Worm (Caenorhabditis elegans) whole organism, L2 larva: Measurements from ENCODE around the gene C46A5.4.

Experiments
- C34F6.9 ChIP-seq: fragments of 150-350 bp; optimal IDR thresholded peaks from 2 replicates; lab custom pipeline; 2014; ENCODE audit warnings: missing biosample characterization, missing genetic modification characterization
- R02D3.7 ChIP-seq: fragments of 150-350 bp; optimal IDR thresholded peaks from 2 replicates; lab custom pipeline; 2014; ENCODE audit warnings: missing biosample characterization, missing genetic modification characterization
- Y55F3AM.14 ChIP-seq: fragments of 200-800 bp; sonication (Bioruptor generic); optimal IDR thresholded peaks from 2 replicates; lab custom pipeline; 2018; ENCODE audit warnings: mild to moderate bottlenecking, missing genetic modification characterization, missing compliant biosample characterization
- ZK546.5 ChIP-seq: sonication (generic microtip); optimal IDR thresholded peaks from 2 replicates; lab custom pipeline; 2017; ENCODE audit warnings: missing biosample characterization, missing genetic modification characterization
- alr-1 ChIP-seq: fragments of 150-350 bp; optimal IDR thresholded peaks from 2 replicates; lab custom pipeline; 2014; ENCODE audit warnings: missing biosample characterization, missing genetic modification characterization
- aly-2 ChIP-seq: fragments of 150-350 bp; optimal IDR thresholded peaks from 2 replicates; lab custom pipeline; 2014; ENCODE audit warnings: missing biosample characterization, missing genetic modification characterization
- ama-1 ChIP-seq: fragments of 150-350 bp; optimal IDR thresholded peaks from 2 replicates; lab custom pipeline; 2018; ENCODE audit warnings: inconsistent platforms
- blmp-1 ChIP-seq: sonication (generic microtip); optimal IDR thresholded peaks from 2 replicates; lab custom pipeline; 2017; ENCODE audit warnings: missing genetic modification characterization, mild to moderate bottlenecking, missing compliant biosample characterization, antibody characterized with exemption, moderate library complexity; ENCODE audit not compliant: insufficient read depth
- ceh-16 ChIP-seq: fragments of 150-350 bp; optimal IDR thresholded peaks from 2 replicates; lab custom pipeline; 2014; ENCODE audit warnings: missing biosample characterization, missing genetic modification characterization
- ceh-82 ChIP-seq: fragments of 150-350 bp; optimal IDR thresholded peaks from 2 replicates; lab custom pipeline; 2014; ENCODE audit warnings: missing biosample characterization, missing genetic modification characterization
- crh-2 ChIP-seq: sonication (generic microtip); optimal IDR thresholded peaks from 2 replicates; lab custom pipeline; 2017; ENCODE audit warnings: missing biosample characterization, missing genetic modification characterization
- dmd-4 ChIP-seq: sonication (generic microtip); optimal IDR thresholded peaks from 2 replicates; lab custom pipeline; 2017; ENCODE audit warnings: missing biosample characterization, missing genetic modification characterization
- elt-1 ChIP-seq: fragments of 150-350 bp; optimal IDR thresholded peaks from 2 replicates; lab custom pipeline; 2014; ENCODE audit warnings: missing biosample characterization, missing genetic modification characterization
- fos-1 ChIP-seq: fragments of 150-350 bp; optimal IDR thresholded peaks from 2 replicates; lab custom pipeline; 2014; ENCODE audit warnings: missing biosample characterization, missing genetic modification characterization
- lin-11 ChIP-seq: fragments of 150-350 bp; sonication (generic microtip); optimal IDR thresholded peaks from 2 replicates; lab custom pipeline; 2014; ENCODE audit warnings: missing biosample characterization, missing genetic modification characterization, inconsistent platforms, mixed read lengths
- lin-13 ChIP-seq: fragments of 150-350 bp; optimal IDR thresholded peaks from 2 replicates; lab custom pipeline; 2014; ENCODE audit warnings: missing biosample characterization, missing genetic modification reagents, missing genetic modification characterization
- lin-39 ChIP-seq: fragments of 150-350 bp; optimal IDR thresholded peaks from 2 replicates; lab custom pipeline; 2014; ENCODE audit warnings: missing biosample characterization, missing genetic modification reagents, missing genetic modification characterization
- lsy-2 ChIP-seq, 2 experiments: fragments of 150-350 bp in 1 of 2; sonication (generic microtip) in 1 of 2; optimal IDR thresholded peaks; 2 replicates each; lab custom pipeline; 2014 to 2017; ENCODE audit warnings: missing biosample characterization in 2 of 2, missing genetic modification characterization in 2 of 2
- mbf-1 ChIP-seq: sonication (generic microtip); optimal IDR thresholded peaks from 2 replicates; lab custom pipeline; 2017; ENCODE audit warnings: missing biosample characterization, missing genetic modification characterization
- nhr-10 ChIP-seq: sonication (generic microtip); optimal IDR thresholded peaks from 2 replicates; lab custom pipeline; 2017; ENCODE audit warnings: missing biosample characterization, missing genetic modification characterization
- nhr-21 ChIP-seq: fragments of 150-350 bp; optimal IDR thresholded peaks from 2 replicates; lab custom pipeline; 2014; ENCODE audit warnings: missing biosample characterization, missing genetic modification characterization
- nhr-25 ChIP-seq: fragments of 150-350 bp; sonication (generic microtip); optimal IDR thresholded peaks from 3 replicates; lab custom pipeline; 2014; ENCODE audit warnings: missing biosample characterization, missing genetic modification characterization
- nhr-6 ChIP-seq: fragments of 150-350 bp; optimal IDR thresholded peaks from 2 replicates; lab custom pipeline; 2014; ENCODE audit warnings: missing biosample characterization, missing genetic modification characterization
- sem-4 ChIP-seq: fragments of 150-350 bp; optimal IDR thresholded peaks from 2 replicates; lab custom pipeline; 2014; ENCODE audit warnings: missing biosample characterization, missing genetic modification reagents, missing genetic modification characterization
- skn-1 ChIP-seq: sonication (generic microtip); optimal IDR thresholded peaks from 2 replicates; lab custom pipeline; 2017; ENCODE audit warnings: missing biosample characterization, missing genetic modification characterization
- sma-3 ChIP-seq: sonication (generic microtip); optimal IDR thresholded peaks from 2 replicates; lab custom pipeline; 2016; ENCODE audit warnings: missing genetic modification reagents, missing genetic modification characterization, missing compliant biosample characterization
- sma-9 ChIP-seq, 2 experiments: fragments of 150-350 bp in 1 of 2; sonication (generic microtip) in 1 of 2; optimal IDR thresholded peaks; 2 replicates each; lab custom pipeline; 2014 to 2016; ENCODE audit warnings: missing genetic modification characterization in 2 of 2, mild to moderate bottlenecking in 1 of 2, missing biosample characterization in 1 of 2, missing compliant biosample characterization in 1 of 2, missing genetic modification reagents in 1 of 2, moderate library complexity in 1 of 2
- snpc-4 ChIP-seq: fragments of 150-350 bp; optimal IDR thresholded peaks from 2 replicates; lab custom pipeline; 2014; ENCODE audit warnings: missing biosample characterization, missing genetic modification characterization
- unc-39 ChIP-seq: fragments of 150-350 bp; optimal IDR thresholded peaks from 2 replicates; lab custom pipeline; 2014; ENCODE audit warnings: missing biosample characterization, missing genetic modification characterization
- unc-55 ChIP-seq: fragments of 150-350 bp; sonication (generic microtip); optimal IDR thresholded peaks from 3 replicates; lab custom pipeline; 2014; ENCODE audit warnings: missing biosample characterization, missing genetic modification reagents, missing genetic modification characterization
- zag-1 ChIP-seq: fragments of 150-350 bp; optimal IDR thresholded peaks from 2 replicates; lab custom pipeline; 2014; ENCODE audit warnings: missing biosample characterization, missing genetic modification characterization
- ztf-11 ChIP-seq: sonication (generic microtip); optimal IDR thresholded peaks from 2 replicates; lab custom pipeline; 2017; ENCODE audit warnings: missing biosample characterization, missing genetic modification characterization
- ztf-4 ChIP-seq: fragments of 150-350 bp; optimal IDR thresholded peaks from 2 replicates; lab custom pipeline; 2014; ENCODE audit warnings: missing biosample characterization, missing genetic modification characterization

C46A5.4 gene

DNA sequence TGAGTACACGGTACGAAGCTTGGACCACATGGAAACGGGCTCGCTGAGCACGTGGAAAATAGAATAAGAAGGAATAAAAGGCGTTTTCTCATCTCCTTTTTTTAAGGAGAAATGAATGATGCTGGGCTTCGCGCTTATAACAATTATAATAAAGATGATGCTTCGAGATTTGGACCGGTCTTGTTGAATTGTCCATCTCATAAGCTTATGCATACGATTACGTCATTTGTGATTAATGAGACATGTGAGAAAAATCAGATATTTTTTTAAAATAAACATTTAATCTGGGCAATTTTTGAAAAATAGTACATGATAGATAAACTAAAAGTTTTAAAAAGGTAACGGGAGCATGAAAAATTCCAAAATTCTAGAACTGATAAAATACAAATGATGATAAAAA, at the start of gene C46A5.4:
TSS of gene C46A5.4 (minus strand) at position 101 of the 400 bp plus-strand sequence.
- no peak for TF ChIP-seq nhr-6 (tag; lab: Kevin White, UChicago)
- TF ChIP-seq snpc-4 (tag; lab: Kevin White, UChicago) = no peak
- no peak for TF ChIP-seq ZK546.5 (tag; lab: Kevin White, UChicago)
- TF ChIP-seq lsy-2 (tag; optimal IDR thresholded peaks at IDR 0.05; lab: Kevin White, UChicago) = no peak
- TF ChIP-seq nhr-10 (tag; lab: Kevin White, UChicago) = no peak
- no peak for TF ChIP-seq Y55F3AM.14
- TF ChIP-seq nhr-21 (tag; lab: Kevin White, UChicago) = no peak
- no peak for TF ChIP-seq lin-11 (tag; lab: Kevin White, UChicago)
- TF ChIP-seq nhr-25 (tag; lab: Kevin White, UChicago) = no peak
- TF ChIP-seq C34F6.9 (tag; lab: Kevin White, UChicago) = no peak
- TF ChIP-seq R02D3.7 (tag; lab: Kevin White, UChicago) = no peak
- no peak for TF ChIP-seq crh-2 (tag; lab: Kevin White, UChicago)
- no peak for TF ChIP-seq lin-39 (tag; lab: Kevin White, UChicago)
- TF ChIP-seq ztf-4 (tag; lab: Kevin White, UChicago) = no peak
- TF ChIP-seq elt-1 (tag; lab: Kevin White, UChicago) = no peak
- no peak for TF ChIP-seq alr-1 (tag; lab: Kevin White, UChicago)
- TF ChIP-seq skn-1 = no peak
- no peak for TF ChIP-seq ceh-16 (tag; lab: Kevin White, UChicago)
- no peak for TF ChIP-seq sem-4 (tag; lab: Kevin White, UChicago)
- TF ChIP-seq dmd-4 = no peak

DNA sequence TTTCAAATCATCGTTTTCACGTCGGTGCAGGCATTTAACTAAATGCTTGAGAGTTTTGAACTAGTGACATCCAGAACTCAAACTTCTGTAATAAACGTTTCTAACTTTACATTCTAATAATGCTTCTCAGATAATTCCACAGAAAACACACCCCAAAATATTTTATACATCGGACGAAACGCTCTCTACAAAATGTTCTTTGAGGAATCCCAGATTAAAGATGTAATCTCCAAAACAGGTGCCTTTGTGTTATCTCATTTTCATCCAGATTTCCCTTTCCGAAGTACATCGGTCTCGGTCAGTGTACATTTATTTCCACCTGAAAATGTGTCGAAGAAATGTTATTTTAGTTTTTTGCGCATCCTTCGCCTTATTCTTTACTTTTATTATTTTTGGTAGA, 47.6 kb upstream of the C46A5.4 start, which contains the start of gene C33H5.2:
TSS of gene C33H5.2 (plus strand) at position 301 of the 400 bp plus-strand sequence.
- no peak for TF ChIP-seq nhr-6 (tag; lab: Kevin White, UChicago)
- TF ChIP-seq ZK546.5 (tag; lab: Kevin White, UChicago) = no peak
- TF ChIP-seq sem-4 (tag; lab: Kevin White, UChicago) = no peak
- TF ChIP-seq ceh-16 (tag; lab: Kevin White, UChicago) = no peak
- no peak for TF ChIP-seq lsy-2 (tag; optimal IDR thresholded peaks at IDR 0.05; lab: Kevin White, UChicago)
- TF ChIP-seq unc-55 = no peak
- TF ChIP-seq unc-39 = no peak
- TF ChIP-seq zag-1 = no peak
- no peak for TF ChIP-seq elt-1 (tag; lab: Kevin White, UChicago)
- no peak for TF ChIP-seq snpc-4 (tag; lab: Kevin White, UChicago)

DNA sequence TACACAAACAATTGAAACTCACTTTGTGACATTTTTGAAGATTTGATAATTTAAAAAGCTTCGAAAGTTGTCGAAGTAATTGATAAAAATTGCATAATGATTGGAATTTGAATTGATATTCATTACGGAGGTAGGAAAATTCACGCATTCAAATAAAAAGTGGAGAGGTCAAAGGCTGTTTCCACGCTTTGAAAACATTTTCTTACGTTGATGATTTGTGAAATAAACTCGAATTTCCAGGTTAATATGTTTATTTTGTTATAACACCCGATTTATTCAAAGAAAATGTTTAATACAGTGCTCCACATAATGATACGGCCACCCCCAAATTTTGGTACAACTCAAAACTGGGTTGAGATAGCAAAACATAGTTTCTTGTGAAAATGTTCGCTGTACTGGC, 46.1 kb upstream of the C46A5.4 start, which contains the start of gene C33H5.16:
TSS of gene C33H5.16 (minus strand) at position 101 of the 400 bp plus-strand sequence.
- TF ChIP-seq fos-1 (tag; lab: Kevin White, UChicago) = no peak
- no peak for TF ChIP-seq skn-1
- no peak for TF ChIP-seq ama-1 (lab: Kevin White, UChicago)

DNA sequence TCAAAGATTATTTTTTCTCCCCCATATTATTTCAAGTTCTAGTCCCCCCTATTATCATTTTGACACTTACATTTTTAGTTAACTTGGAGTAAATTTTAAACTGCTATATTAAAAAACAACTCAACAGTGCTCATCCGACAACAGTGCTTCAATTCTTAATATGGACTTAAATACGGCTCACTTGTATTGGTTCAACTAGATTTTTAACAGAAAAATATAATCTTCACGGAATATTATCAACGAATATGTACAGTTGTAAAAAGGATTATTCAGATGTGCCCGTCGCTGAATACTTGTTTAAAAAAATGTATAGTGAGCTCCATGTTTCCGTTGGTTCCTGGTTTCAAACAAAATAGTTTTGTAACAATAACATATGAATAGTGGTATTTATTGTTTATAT, 43.2 kb upstream of the C46A5.4 start:
- TF ChIP-seq mbf-1 = no peak
- no peak for TF ChIP-seq blmp-1 (tag; lab: Kevin White, UChicago)
- TF ChIP-seq aly-2 (tag; lab: Kevin White, UChicago) = no peak
- no peak for TF ChIP-seq sma-3
- no peak for TF ChIP-seq sma-9 (GFP tag; optimal IDR thresholded peaks at IDR 0.05; lab: Kevin White, UChicago)
- no peak for TF ChIP-seq sma-9 (tag; optimal IDR thresholded peaks at IDR 0.05; lab: Kevin White, UChicago)
- no peak for TF ChIP-seq ceh-82 (tag; lab: Kevin White, UChicago)
- no peak for TF ChIP-seq R02D3.7 (tag; lab: Kevin White, UChicago)
- no peak for TF ChIP-seq lsy-2 (tag; optimal IDR thresholded peaks at IDR 0.05; lab: Kevin White, UChicago)
- TF ChIP-seq snpc-4 (tag; lab: Kevin White, UChicago) = no peak
- TF ChIP-seq skn-1 = no peak
- no peak for TF ChIP-seq lin-13
- no peak for TF ChIP-seq nhr-6 (tag; lab: Kevin White, UChicago)
- no peak for TF ChIP-seq elt-1 (tag; lab: Kevin White, UChicago)
- no peak for TF ChIP-seq ama-1 (lab: Kevin White, UChicago)
- TF ChIP-seq ZK546.5 (tag; lab: Kevin White, UChicago) = no peak
- no peak for TF ChIP-seq unc-39
- TF ChIP-seq ztf-11 (tag; lab: Kevin White, UChicago) = no peak
- TF ChIP-seq sem-4 (tag; lab: Kevin White, UChicago) = no peak
- no peak for TF ChIP-seq nhr-25 (tag; lab: Kevin White, UChicago)
- TF ChIP-seq, all 48 proteins: peak for 0
